Worm (Caenorhabditis elegans) whole organism, L3 larva: ENCODE measurements around the gene C18A11.1.

Source experiments
- fkh-10 ChIP-seq: sonication (generic microtip); optimal IDR thresholded peaks from 2 replicates; lab custom pipeline; 2017; ENCODE audit warnings: missing biosample characterization, missing genetic modification reagents, missing genetic modification characterization
- nhr-25 ChIP-seq: sonication (generic microtip); optimal IDR thresholded peaks from 2 replicates; lab custom pipeline; 2017; ENCODE audit warnings: missing biosample characterization, missing genetic modification characterization
- nhr-77 ChIP-seq: fragments of 150-350 bp; optimal IDR thresholded peaks from 2 replicates; lab custom pipeline; 2014; ENCODE audit warnings: missing biosample characterization, missing genetic modification characterization
- pqm-1 ChIP-seq: fragments of 150-350 bp; optimal IDR thresholded peaks from 2 replicates; lab custom pipeline; 2017; ENCODE audit warnings: missing biosample characterization, missing genetic modification characterization, inconsistent platforms
- snpc-4 ChIP-seq: fragments of 150-350 bp; optimal IDR thresholded peaks from 2 replicates; lab custom pipeline; 2014; ENCODE audit warnings: missing biosample characterization, missing genetic modification characterization

DNA sequence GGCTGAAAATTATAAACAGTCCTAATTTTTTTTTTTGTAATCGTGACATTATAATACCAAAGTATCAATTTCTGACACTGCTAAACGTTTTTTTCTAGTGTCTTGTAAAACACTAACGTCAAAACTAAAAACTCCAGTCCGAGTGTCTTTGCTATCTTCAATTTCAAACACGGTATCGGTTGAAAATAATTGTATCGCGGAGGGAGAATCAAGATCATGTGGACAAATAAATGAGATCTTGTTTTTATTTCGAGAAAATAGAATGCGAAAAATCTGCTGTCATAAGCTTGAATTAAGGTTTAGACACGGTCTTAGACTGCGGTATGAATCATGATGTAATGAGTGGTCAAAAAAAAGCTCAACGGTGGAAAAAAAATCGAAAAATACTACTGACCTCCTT lies 20.5 kb upstream of the C18A11.1 start:
- TF ChIP-seq snpc-4 (tag; lab: Kevin White, UChicago) (no peak), nhr-25 (peak; percentile 40), fkh-10 (GFP tag; lab: Kevin White, UChicago) (no peak), pqm-1 (tag; lab: Kevin White, UChicago) (no peak), nhr-77 (no peak)
